Worm (Caenorhabditis elegans): ENCODE data around the gene hse-5.

DNA sequence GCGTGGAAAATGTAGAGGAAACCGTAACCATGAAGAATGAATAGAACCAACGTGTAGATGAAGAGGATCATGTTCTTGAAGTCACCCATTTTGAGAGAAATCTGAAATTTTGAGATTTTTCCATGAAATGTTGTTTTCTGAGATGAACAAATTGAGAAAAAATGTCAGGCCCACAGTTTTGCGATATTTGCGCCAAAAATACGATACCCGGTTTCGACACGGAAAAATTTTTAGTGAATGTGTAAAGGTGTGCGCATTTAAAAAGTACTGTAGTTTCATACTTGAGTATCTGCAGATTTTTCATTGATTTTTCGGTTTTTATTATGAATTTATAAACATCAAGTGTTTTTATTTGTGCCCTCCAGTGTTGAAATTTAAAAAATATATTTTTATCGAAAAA lies 42.8 kb upstream of the hse-5 start, which contains the start of gene R10E4.9:
- no peak for TF ChIP-seq zag-1 (tag; optimal IDR thresholded peaks at IDR 0.05)
- TF ChIP-seq dpl-1 (GFP tag; optimal IDR thresholded peaks at IDR 0.05): no peak
- TF ChIP-seq nhr-11 (tag; optimal IDR thresholded peaks at IDR 0.05): no peak
- no peak for TF ChIP-seq ztf-11 (tag; optimal IDR thresholded peaks at IDR 0.05)
- TF ChIP-seq egl-27 (tag; optimal IDR thresholded peaks at IDR 0.05): no peak
- no peak for TF ChIP-seq nhr-12 (tag; optimal IDR thresholded peaks at IDR 0.05)
- TF ChIP-seq mdl-1 (tag; optimal IDR thresholded peaks at IDR 0.05): no peak
- no peak for TF ChIP-seq ceh-88 (GFP tag; IDR thresholded peaks at IDR 0.05)
- no peak for TF ChIP-seq irx-1 (tag; optimal IDR thresholded peaks at IDR 0.05)
